ENCODE assay signal across 1 fruit fly cellular context in genomic region chr3R:9411928-9412640, dm6.
TF ChIP-seq lines count a peak whose summit lies in the region.

Task7 (minus strand) TSS chr3R:9412293.
alpha-Man-IIa (plus strand) TSS chr3R:9412548.

TF ChIP-seq in whole organism, embryonic, 481 proteins besides CTCF, POLR2A, EP300 and RAD21 (continued from another document):
- TF ChIP-seq peb (GFP tag; IDR thresholded peaks at IDR 0.05; lab: Robert Waterston, UW): no peak
- no peak for TF ChIP-seq grn (GFP tag; optimal IDR thresholded peaks at IDR 0.05; lab: Kevin White, UChicago)
- peak; percentile 42; the same call in 1 of the 2 replicates for TF ChIP-seq bbx (GFP tag; IDR thresholded peaks at IDR 0.05; lab: Robert Waterston, UW; ENCODE audit: partially characterized antibody)
- TF ChIP-seq D19A (tag; optimal IDR thresholded peaks at IDR 0.05; lab: Kevin White, UChicago): no peak
- no peak for TF ChIP-seq chm (GFP tag; IDR thresholded peaks at IDR 0.05; lab: Robert Waterston, UW)
- no peak for TF ChIP-seq CG9876 (GFP tag; optimal IDR thresholded peaks at IDR 0.05; lab: Kevin White, UChicago)
- TF ChIP-seq Eip74EF (GFP tag; optimal IDR thresholded peaks at IDR 0.05; lab: Kevin White, UChicago): no peak
- peak; percentile 6 for TF ChIP-seq lilli (GFP tag; optimal IDR thresholded peaks at IDR 0.05; lab: Kevin White, UChicago)
- TF ChIP-seq CG8359 (GFP tag; optimal IDR thresholded peaks at IDR 0.05; lab: Kevin White, UChicago; ENCODE audit: borderline replicate concordance): no peak
- no peak for TF ChIP-seq Nf-YB (GFP tag; optimal IDR thresholded peaks at IDR 0.05; lab: Kevin White, UChicago)
- TF ChIP-seq CG10462 (GFP tag; optimal IDR thresholded peaks at IDR 0.05; lab: Kevin White, UChicago): peak; percentile 50
- no peak for TF ChIP-seq CG12391 (tag; optimal IDR thresholded peaks at IDR 0.05; lab: Kevin White, UChicago)
- no peak for TF ChIP-seq CG11456 (GFP tag; IDR thresholded peaks at IDR 0.05; lab: Robert Waterston, UW)
- TF ChIP-seq Dek (tag; optimal IDR thresholded peaks at IDR 0.05; lab: Kevin White, UChicago): no peak
- peak; percentile 97 for TF ChIP-seq trem (tag; optimal IDR thresholded peaks at IDR 0.05; lab: Kevin White, UChicago)
- no peak for TF ChIP-seq kni (GFP tag; optimal IDR thresholded peaks at IDR 0.05; lab: Kevin White, UChicago)
- no peak for TF ChIP-seq unpg (GFP tag; optimal IDR thresholded peaks at IDR 0.05; lab: Kevin White, UChicago)
- TF ChIP-seq Taf1 (GFP tag; IDR thresholded peaks at IDR 0.05; lab: Robert Waterston, UW): no peak
- TF ChIP-seq Sry-δ (GFP tag; optimal IDR thresholded peaks at IDR 0.05; lab: Kevin White, UChicago): peak; percentile 2
- no peak for TF ChIP-seq ERR (GFP tag; optimal IDR thresholded peaks at IDR 0.05; lab: Kevin White, UChicago)
- no peak for TF ChIP-seq ken (GFP tag; IDR thresholded peaks at IDR 0.05; lab: Robert Waterston, UW)
- TF ChIP-seq CG3065 (GFP tag; optimal IDR thresholded peaks at IDR 0.05; lab: Kevin White, UChicago): no peak
- TF ChIP-seq CG16813 (GFP tag; IDR thresholded peaks at IDR 0.05; lab: Robert Waterston, UW; ENCODE audit: partially characterized antibody): 0 out of 3 replicates have a peak, but pooled peaks have one; percentile 7
- TF ChIP-seq dmrt99B (tag; optimal IDR thresholded peaks at IDR 0.05; lab: Kevin White, UChicago): no peak
- TF ChIP-seq CG18599 (GFP tag; optimal IDR thresholded peaks at IDR 0.05; lab: Kevin White, UChicago): no peak
- peak; percentile 74; the same call in 3 of the 4 replicates for TF ChIP-seq Dll (GFP tag; IDR thresholded peaks at IDR 0.05; lab: Robert Waterston, UW; ENCODE audit: partially characterized antibody)
- no peak for TF ChIP-seq Hr78 (GFP tag; optimal IDR thresholded peaks at IDR 0.05; lab: Kevin White, UChicago)
- TF ChIP-seq CG4854 (GFP tag; optimal IDR thresholded peaks at IDR 0.05; lab: Kevin White, UChicago): no peak
- TF ChIP-seq abd-A (tag; optimal IDR thresholded peaks at IDR 0.05; lab: Kevin White, UChicago): no peak
- no peak for TF ChIP-seq exex (tag; optimal IDR thresholded peaks at IDR 0.05; lab: Kevin White, UChicago)
- TF ChIP-seq HmgD (GFP tag; optimal IDR thresholded peaks at IDR 0.05; lab: Kevin White, UChicago): no peak
- no peak for TF ChIP-seq CG9932 (GFP tag; IDR thresholded peaks at IDR 0.05; lab: Robert Waterston, UW)
- no peak for TF ChIP-seq Tbp (GFP tag; optimal IDR thresholded peaks at IDR 0.05; lab: Kevin White, UChicago)
- peak; percentile 42 for TF ChIP-seq CoRest (tag; optimal IDR thresholded peaks at IDR 0.05; lab: Kevin White, UChicago)
- TF ChIP-seq hbn (GFP tag; IDR thresholded peaks at IDR 0.05; lab: Robert Waterston, UW; ENCODE audit: partially characterized antibody): no peak
- no peak for TF ChIP-seq Pdp1 (GFP tag; optimal IDR thresholded peaks at IDR 0.05; lab: Kevin White, UChicago)
- TF ChIP-seq CG17802 (tag; optimal IDR thresholded peaks at IDR 0.05; lab: Kevin White, UChicago): no peak
- TF ChIP-seq Myb (GFP tag; optimal IDR thresholded peaks at IDR 0.05; lab: Kevin White, UChicago): peak; percentile 70
- TF ChIP-seq fd3F (GFP tag; optimal IDR thresholded peaks at IDR 0.05; lab: Kevin White, UChicago): no peak
- TF ChIP-seq CG17186 (GFP tag; optimal IDR thresholded peaks at IDR 0.05; lab: Kevin White, UChicago): no peak
- TF ChIP-seq Max (GFP tag; optimal IDR thresholded peaks at IDR 0.05; lab: Kevin White, UChicago): no peak
- TF ChIP-seq CkIIα-i1 (GFP tag; IDR thresholded peaks at IDR 0.05; lab: Robert Waterston, UW): no peak
- TF ChIP-seq yki (optimal IDR thresholded peaks at IDR 0.05; lab: Kevin White, UChicago): no peak
- peak; percentile 38 for TF ChIP-seq pzg (GFP tag; optimal IDR thresholded peaks at IDR 0.05; lab: Kevin White, UChicago)
- TF ChIP-seq CG9797 (GFP tag; optimal IDR thresholded peaks at IDR 0.05; lab: Kevin White, UChicago): no peak
- TF ChIP-seq phol (tag; optimal IDR thresholded peaks at IDR 0.05; lab: Kevin White, UChicago): peak; percentile 36
- no peak for TF ChIP-seq CG4617 (GFP tag; optimal IDR thresholded peaks at IDR 0.05; lab: Kevin White, UChicago; ENCODE audit: borderline replicate concordance)
- no peak for TF ChIP-seq CG8924 (tag; optimal IDR thresholded peaks at IDR 0.05; lab: Kevin White, UChicago)
- TF ChIP-seq Dref (GFP tag; IDR thresholded peaks at IDR 0.05; lab: Robert Waterston, UW): peak; percentile 66
- TF ChIP-seq slou (GFP tag; optimal IDR thresholded peaks at IDR 0.05; lab: Kevin White, UChicago): no peak
- TF ChIP-seq shn (GFP tag; optimal IDR thresholded peaks at IDR 0.05; lab: Kevin White, UChicago): no peak
- TF ChIP-seq gce (GFP tag; IDR thresholded peaks at IDR 0.05; lab: Robert Waterston, UW): no peak
- no peak for TF ChIP-seq nerfin-1 (tag; optimal IDR thresholded peaks at IDR 0.05; lab: Kevin White, UChicago)
- no peak for TF ChIP-seq CG5953 (GFP tag; IDR thresholded peaks at IDR 0.05; lab: Robert Waterston, UW)
- TF ChIP-seq Scr (GFP tag; IDR thresholded peaks at IDR 0.05; lab: Robert Waterston, UW; ENCODE audit: partially characterized antibody): peak; percentile 55
- TF ChIP-seq onecut (GFP tag; IDR thresholded peaks at IDR 0.05; lab: Robert Waterston, UW): peak; percentile 94
- no peak for TF ChIP-seq zfh2 (GFP tag; optimal IDR thresholded peaks at IDR 0.05; lab: Kevin White, UChicago)
- TF ChIP-seq CG10147 (GFP tag; optimal IDR thresholded peaks at IDR 0.05; lab: Kevin White, UChicago): no peak
- TF ChIP-seq Nf-YA (GFP tag; IDR thresholded peaks at IDR 0.05; lab: Robert Waterston, UW): no peak
- TF ChIP-seq NK7.1 (GFP tag; optimal IDR thresholded peaks at IDR 0.05; lab: Kevin White, UChicago): no peak
- TF ChIP-seq Mad (GFP tag; optimal IDR thresholded peaks at IDR 0.05; lab: Kevin White, UChicago): no peak
- TF ChIP-seq Sin3A (optimal IDR thresholded peaks at IDR 0.05; lab: Kevin White, UChicago): peak; percentile 24
- peak; percentile 42 for TF ChIP-seq CG10267 (tag; optimal IDR thresholded peaks at IDR 0.05; lab: Kevin White, UChicago)
- TF ChIP-seq NC2α (GFP tag; optimal IDR thresholded peaks at IDR 0.05; lab: Kevin White, UChicago): no peak
- TF ChIP-seq cg (GFP tag; optimal IDR thresholded peaks at IDR 0.05; lab: Kevin White, UChicago): no peak
- TF ChIP-seq HLH4C (GFP tag; IDR thresholded peaks at IDR 0.05; lab: Robert Waterston, UW; ENCODE audit: partially characterized antibody): peak; percentile 47; the same call in 2 of the 3 replicates
- no peak for TF ChIP-seq CG6854 (GFP tag; optimal IDR thresholded peaks at IDR 0.05; lab: Kevin White, UChicago)
- no peak for TF ChIP-seq CG7839 (tag; optimal IDR thresholded peaks at IDR 0.05; lab: Kevin White, UChicago)
- TF ChIP-seq CG10274 (GFP tag; optimal IDR thresholded peaks at IDR 0.05; lab: Kevin White, UChicago): no peak
- TF ChIP-seq fd96Cb (tag; optimal IDR thresholded peaks at IDR 0.05; lab: Kevin White, UChicago): no peak
- TF ChIP-seq CG11398 (GFP tag; optimal IDR thresholded peaks at IDR 0.05; lab: Kevin White, UChicago): no peak
- no peak for TF ChIP-seq CG6689 (GFP tag; IDR thresholded peaks at IDR 0.05; lab: Robert Waterston, UW)
- peak; percentile 71 for TF ChIP-seq CG13287 (GFP tag; IDR thresholded peaks at IDR 0.05; lab: Robert Waterston, UW; ENCODE audit: partially characterized antibody)
- TF ChIP-seq YL-1 (GFP tag; optimal IDR thresholded peaks at IDR 0.05; lab: Kevin White, UChicago): peak; percentile 30
- no peak for TF ChIP-seq CG10543 (GFP tag; optimal IDR thresholded peaks at IDR 0.05; lab: Kevin White, UChicago)
- TF ChIP-seq CG14014 (GFP tag; IDR thresholded peaks at IDR 0.05; lab: Robert Waterston, UW): no peak
- TF ChIP-seq Hey (tag; optimal IDR thresholded peaks at IDR 0.05; lab: Kevin White, UChicago): no peak
- TF ChIP-seq Doc3 (GFP tag; IDR thresholded peaks at IDR 0.05; lab: Robert Waterston, UW; ENCODE audit: partially characterized antibody): 0 out of 3 replicates have a peak, but pooled peaks have one; percentile 47
- TF ChIP-seq Gug (GFP tag; IDR thresholded peaks at IDR 0.05; lab: Robert Waterston, UW): no peak
- peak; percentile 47; the same call in 1 of the 3 replicates for TF ChIP-seq CG34224 (GFP tag; IDR thresholded peaks at IDR 0.05; lab: Robert Waterston, UW; ENCODE audit: partially characterized antibody)
- TF ChIP-seq CG12659 (GFP tag; optimal IDR thresholded peaks at IDR 0.05; lab: Kevin White, UChicago): peak; percentile 12
- no peak for TF ChIP-seq CG11695 (GFP tag; IDR thresholded peaks at IDR 0.05; lab: Robert Waterston, UW)
- TF ChIP-seq CG7987 (GFP tag; optimal IDR thresholded peaks at IDR 0.05; lab: Kevin White, UChicago): no peak
- no peak for TF ChIP-seq kah (GFP tag; optimal IDR thresholded peaks at IDR 0.05; lab: Kevin White, UChicago)
- TF ChIP-seq CG32772 (GFP tag; IDR thresholded peaks at IDR 0.05; lab: Robert Waterston, UW): no peak
- no peak for TF ChIP-seq dm (GFP tag; optimal IDR thresholded peaks at IDR 0.05; lab: Kevin White, UChicago)
- no peak for TF ChIP-seq Hand (GFP tag; optimal IDR thresholded peaks at IDR 0.05; lab: Kevin White, UChicago)
- no peak for TF ChIP-seq cad (GFP tag; optimal IDR thresholded peaks at IDR 0.05; lab: Kevin White, UChicago)
- no peak for TF ChIP-seq CG12219 (GFP tag; optimal IDR thresholded peaks at IDR 0.05; lab: Kevin White, UChicago)
- TF ChIP-seq CG30020 (tag; optimal IDR thresholded peaks at IDR 0.05; lab: Kevin White, UChicago): no peak
- peak; percentile 42 for TF ChIP-seq nmo (GFP tag; optimal IDR thresholded peaks at IDR 0.05; lab: Kevin White, UChicago)
- TF ChIP-seq CG1832 (GFP tag; optimal IDR thresholded peaks at IDR 0.05; lab: Kevin White, UChicago): no peak
- no peak for TF ChIP-seq CG9817 (tag; optimal IDR thresholded peaks at IDR 0.05; lab: Kevin White, UChicago)
- TF ChIP-seq ro (GFP tag; IDR thresholded peaks at IDR 0.05; lab: Robert Waterston, UW): no peak
- no peak for TF ChIP-seq CG3838 (GFP tag; optimal IDR thresholded peaks at IDR 0.05; lab: Kevin White, UChicago)
- no peak for TF ChIP-seq CG15073 (GFP tag; optimal IDR thresholded peaks at IDR 0.05; lab: Kevin White, UChicago)
- TF ChIP-seq CG3995 (GFP tag; optimal IDR thresholded peaks at IDR 0.05; lab: Kevin White, UChicago): peak; percentile 47
- no peak for TF ChIP-seq Adf1 (GFP tag; IDR thresholded peaks at IDR 0.05; lab: Robert Waterston, UW)
- no peak for TF ChIP-seq tio (GFP tag; optimal IDR thresholded peaks at IDR 0.05; lab: Kevin White, UChicago)
- no peak for TF ChIP-seq CG6254 (GFP tag; optimal IDR thresholded peaks at IDR 0.05; lab: Kevin White, UChicago)
- TF ChIP-seq Rx (GFP tag; IDR thresholded peaks at IDR 0.05; lab: Robert Waterston, UW): no peak
- peak; percentile 58 for TF ChIP-seq stwl (tag; optimal IDR thresholded peaks at IDR 0.05; lab: Kevin White, UChicago)
- TF ChIP-seq NC2β (GFP tag; optimal IDR thresholded peaks at IDR 0.05; lab: Kevin White, UChicago): no peak
- TF ChIP-seq CG14710 (tag; optimal IDR thresholded peaks at IDR 0.05; lab: Kevin White, UChicago): peak; percentile 35
- TF ChIP-seq CG4820 (GFP tag; optimal IDR thresholded peaks at IDR 0.05; lab: Kevin White, UChicago): no peak
- no peak for TF ChIP-seq CG14860 (GFP tag; IDR thresholded peaks at IDR 0.05; lab: Robert Waterston, UW; ENCODE audit: partially characterized antibody)
- peak; percentile 83 for TF ChIP-seq sens (GFP tag; lab: Kevin White, UChicago)
- peak; percentile 89 for TF ChIP-seq Sry-β (GFP tag; optimal IDR thresholded peaks at IDR 0.05; lab: Kevin White, UChicago)
- TF ChIP-seq Awh (GFP tag; IDR thresholded peaks at IDR 0.05; lab: Robert Waterston, UW): no peak
- TF ChIP-seq CG8089 (GFP tag; optimal IDR thresholded peaks at IDR 0.05; lab: Kevin White, UChicago): no peak
- peak; percentile 46 for TF ChIP-seq BEAF-32 (GFP tag; optimal IDR thresholded peaks at IDR 0.05; lab: Kevin White, UChicago)
- peak; percentile 49; the same call in 1 of the 2 replicates for TF ChIP-seq unc-4 (GFP tag; IDR thresholded peaks at IDR 0.05; lab: Robert Waterston, UW; ENCODE audit: partially characterized antibody)
- no peak for TF ChIP-seq h (optimal IDR thresholded peaks at IDR 0.05; lab: Kevin White, UChicago)
- no peak for TF ChIP-seq gfzf (GFP tag; optimal IDR thresholded peaks at IDR 0.05; lab: Kevin White, UChicago)
